Worm (Caenorhabditis elegans) whole organism, midembryonic: ENCODE data around the gene gob-1.

ENCODE experiments used
- T22C8.4 ChIP-seq: fragments of 200-800 bp; sonication (Bioruptor generic); IDR thresholded peaks from 2 replicates; pipeline ENCODE4 v1.3.6; 2022; ENCODE audit warnings: missing genetic modification characterization, missing compliant biosample characterization
- cog-1 ChIP-seq: sonication (generic microtip); optimal IDR thresholded peaks from 2 replicates; lab custom pipeline; 2016; ENCODE audit warnings: missing genetic modification characterization, missing compliant biosample characterization
- flt-1 ChIP-seq: fragments of 200-800 bp; sonication (Bioruptor generic); IDR thresholded peaks from 2 replicates; pipeline ENCODE4 v1.3.6; 2022; ENCODE audit warnings: missing genetic modification characterization, missing compliant biosample characterization
- klf-2 ChIP-seq: fragments of 200-800 bp; sonication (Bioruptor generic); conservative IDR thresholded peaks from 2 replicates; pipeline ENCODE4 v1.3.6; 2022; ENCODE audit warnings: missing genetic modification reagents, missing genetic modification characterization, missing compliant biosample characterization
- med-1 ChIP-seq: sonication (generic microtip); optimal IDR thresholded peaks from 2 replicates; lab custom pipeline; 2017; ENCODE audit warnings: missing genetic modification characterization, mild to moderate bottlenecking, missing compliant biosample characterization, antibody characterized with exemption, missing genetic modification reagents; ENCODE audit not compliant: insufficient read depth
- ref-1 ChIP-seq: fragments of 200-800 bp; sonication (Bioruptor generic); conservative IDR thresholded peaks from 2 replicates; pipeline ENCODE4 v1.3.6; 2022; ENCODE audit warnings: missing genetic modification reagents, missing genetic modification characterization, missing compliant biosample characterization
- tab-1 ChIP-seq: fragments of 200-800 bp; sonication (Bioruptor generic); IDR thresholded peaks from 2 replicates; pipeline ENCODE4 v1.3.6; 2022; ENCODE audit warnings: missing genetic modification characterization, missing compliant biosample characterization
- ztf-23 ChIP-seq: fragments of 200-800 bp; sonication (Bioruptor generic); IDR thresholded peaks from 2 replicates; pipeline ENCODE4 v1.3.6; 2022; ENCODE audit warnings: missing genetic modification reagents, missing genetic modification characterization, missing compliant biosample characterization
- ztf-29 ChIP-seq: fragments of 200-800 bp; sonication (Bioruptor generic); IDR thresholded peaks from 2 replicates; pipeline ENCODE4 v1.3.6; 2022; ENCODE audit warnings: missing genetic modification reagents, missing genetic modification characterization, missing compliant biosample characterization

The gob-1 gene

DNA sequence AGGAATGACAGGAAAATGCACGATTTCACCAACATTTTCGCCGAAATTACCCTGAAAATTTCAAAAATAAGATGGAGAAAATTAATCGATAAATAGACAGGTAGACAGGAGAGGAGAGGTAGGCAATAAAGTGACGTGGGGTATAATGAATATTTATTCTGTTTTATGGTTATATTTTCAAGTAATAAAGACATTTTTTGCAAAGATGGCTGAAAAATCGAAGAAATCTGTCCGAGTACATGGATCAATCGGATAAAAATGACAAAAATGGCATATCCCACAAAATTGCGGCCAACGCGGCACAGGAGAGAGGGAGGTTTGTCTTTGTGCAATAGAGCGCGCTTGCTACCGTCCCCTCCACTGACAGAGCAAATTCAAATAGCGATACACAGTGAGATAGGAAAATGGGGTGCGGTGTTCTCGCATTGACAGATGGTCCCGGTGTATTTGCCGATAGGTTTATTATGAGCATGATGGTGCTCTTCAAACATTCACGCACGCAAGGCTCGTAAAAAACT lies 14.5 kb downstream of the gob-1 start, which contains the start of gene zipt-7.2:
Gene zipt-7.2, minus strand, starts transcription at position 51 of the 518 bp plus-strand sequence.
- TF ChIP-seq cog-1 (tag; lab: Kevin White, UChicago) (peak; percentile 7), klf-2 (GFP tag; lab: Robert Waterston, UW) (no peak), flt-1 (GFP tag; lab: Robert Waterston, UW) (peak; percentile 54; the same call in 1 of the 2 replicates)

DNA sequence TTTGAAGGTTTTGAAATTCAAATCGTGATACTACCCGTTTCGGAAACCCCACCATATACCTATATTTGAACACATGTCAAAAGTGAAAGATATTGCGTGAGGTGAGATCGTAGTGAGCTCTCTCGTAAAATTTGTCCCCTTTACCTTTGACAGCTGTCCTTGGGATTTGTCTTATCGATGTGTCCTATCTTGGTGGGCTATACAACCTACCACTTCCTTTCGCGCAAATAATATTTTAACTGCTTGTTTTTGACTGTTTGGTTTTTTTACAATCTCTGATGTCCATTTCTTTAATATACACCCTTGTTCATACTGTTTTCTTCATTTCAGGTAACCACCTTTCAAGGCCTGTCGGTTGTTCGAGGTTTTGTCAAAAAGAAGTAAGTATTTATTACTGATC lies 16.3 kb downstream of the gob-1 start, which contains the start of gene eat-20:
Gene eat-20, plus strand, starts transcription at position 331 of the 400 bp plus-strand sequence.
- no peak for TF ChIP-seq med-1 (GFP tag; lab: Kevin White, UChicago)
- no peak for TF ChIP-seq cog-1 (tag; lab: Kevin White, UChicago)
- TF ChIP-seq ztf-23 (GFP tag; lab: Robert Waterston, UW): no peak
- TF ChIP-seq T22C8.4 (GFP tag; lab: Robert Waterston, UW): no peak
- TF ChIP-seq klf-2 (GFP tag; lab: Robert Waterston, UW): no peak
- no peak for TF ChIP-seq ztf-29 (GFP tag; lab: Robert Waterston, UW)
- TF ChIP-seq flt-1 (GFP tag; lab: Robert Waterston, UW): no peak
- TF ChIP-seq ref-1 (GFP tag; lab: Robert Waterston, UW): no peak
- no peak for TF ChIP-seq tab-1 (GFP tag; lab: Robert Waterston, UW)

DNA sequence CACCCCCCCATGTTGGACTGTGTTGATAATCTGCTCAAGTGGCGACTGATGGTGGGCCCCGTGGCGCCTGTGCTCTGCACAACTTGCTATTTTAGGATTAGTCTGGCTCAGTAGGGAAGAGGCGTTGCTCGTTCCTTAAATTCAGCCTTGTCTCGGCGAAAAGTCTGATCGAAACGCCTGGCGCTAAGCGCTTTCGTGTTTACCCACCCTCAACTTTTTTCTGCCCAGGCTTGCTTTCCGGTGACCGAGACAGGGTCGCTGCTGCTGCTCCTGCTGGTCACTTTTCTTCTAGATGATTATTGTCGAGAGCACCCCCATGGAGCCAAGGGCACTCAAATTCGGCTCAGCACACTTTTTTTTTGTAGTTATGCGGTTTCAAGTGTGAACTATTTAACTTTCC lies 21.1 kb downstream of the gob-1 start:
- no peak for TF ChIP-seq ztf-29 (GFP tag; lab: Robert Waterston, UW)
- TF ChIP-seq ref-1 (GFP tag; lab: Robert Waterston, UW): peak; percentile 45; the same call in 1 of the 2 replicates
- TF ChIP-seq tab-1 (GFP tag; lab: Robert Waterston, UW): peak; percentile 49; the same call in 1 of the 2 replicates

DNA sequence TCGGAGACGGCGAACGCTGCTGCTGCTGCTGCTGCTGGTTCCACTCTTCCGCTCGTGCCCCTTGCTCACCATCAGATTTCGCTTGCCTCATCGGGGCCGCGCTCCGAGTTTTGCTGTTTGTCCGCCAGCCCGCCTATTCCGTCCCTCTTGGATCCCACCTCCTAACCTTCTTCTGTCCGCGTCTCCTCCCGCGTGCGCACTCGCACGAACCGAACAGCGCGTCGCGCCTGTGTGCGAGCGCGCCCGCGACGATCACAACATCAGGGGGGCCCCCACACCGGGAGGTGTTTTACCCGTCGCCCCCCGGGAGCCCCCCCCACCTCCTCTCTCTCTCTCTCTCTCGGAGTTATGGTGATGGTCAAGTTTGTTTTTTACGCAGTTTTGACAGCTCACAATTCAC lies 22.4 kb downstream of the gob-1 start:
- TF ChIP-seq ref-1 (GFP tag; lab: Robert Waterston, UW) (no peak), T22C8.4 (GFP tag; lab: Robert Waterston, UW) (no peak)

DNA sequence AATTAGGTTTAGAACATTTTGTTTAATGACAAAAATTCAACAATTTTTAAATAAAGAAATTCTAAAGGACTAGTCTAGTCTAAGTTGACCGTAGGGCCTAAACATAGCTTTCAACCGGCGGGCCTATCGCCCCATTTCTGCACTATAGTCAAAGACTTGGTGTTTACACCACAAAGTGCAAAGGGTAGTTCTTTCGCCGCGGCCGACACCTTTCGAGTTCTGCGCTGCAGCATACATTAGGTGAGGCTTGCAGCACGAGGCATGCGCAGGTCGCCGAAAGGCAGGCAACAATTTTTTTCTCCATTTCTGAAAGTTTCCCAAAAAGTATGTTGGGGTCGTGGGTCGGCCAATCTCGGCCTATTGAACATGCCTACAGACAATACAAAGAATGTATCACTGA lies 35.1 kb downstream of the gob-1 start:
- TF ChIP-seq ztf-29 (GFP tag; lab: Robert Waterston, UW) (no peak), flt-1 (GFP tag; lab: Robert Waterston, UW) (no peak), klf-2 (GFP tag; lab: Robert Waterston, UW) (no peak), ztf-23 (GFP tag; lab: Robert Waterston, UW) (no peak), tab-1 (GFP tag; lab: Robert Waterston, UW) (no peak)

DNA sequence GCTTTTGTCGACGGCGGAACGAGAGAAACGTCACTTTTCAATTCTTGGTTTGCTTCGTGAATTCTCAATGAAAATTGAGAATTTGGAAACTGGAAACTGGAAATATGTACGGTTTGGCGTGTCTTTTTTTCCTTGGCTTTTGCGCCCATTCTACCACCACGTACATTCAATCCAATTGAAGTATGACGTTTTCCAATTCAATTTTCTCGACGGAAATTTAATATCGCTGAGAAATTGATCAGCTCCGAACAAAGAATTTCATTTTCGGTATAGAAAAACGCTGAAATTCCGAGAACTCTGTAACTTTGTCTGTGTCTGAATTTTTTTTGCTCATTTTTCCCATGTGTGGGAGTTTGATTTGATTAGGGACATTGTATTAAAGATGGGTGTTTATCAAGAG lies 39.9 kb downstream of the gob-1 start:
- TF ChIP-seq ztf-29 (GFP tag; lab: Robert Waterston, UW): no peak
- no peak for TF ChIP-seq klf-2 (GFP tag; lab: Robert Waterston, UW)
- no peak for TF ChIP-seq flt-1 (GFP tag; lab: Robert Waterston, UW)
- no peak for TF ChIP-seq T22C8.4 (GFP tag; lab: Robert Waterston, UW)
- TF ChIP-seq tab-1 (GFP tag; lab: Robert Waterston, UW): no peak
- TF ChIP-seq med-1 (GFP tag; lab: Kevin White, UChicago): no peak
- no peak for TF ChIP-seq ref-1 (GFP tag; lab: Robert Waterston, UW)
- TF ChIP-seq ztf-23 (GFP tag; lab: Robert Waterston, UW): no peak
- TF ChIP-seq cog-1 (tag; lab: Kevin White, UChicago): no peak

DNA sequence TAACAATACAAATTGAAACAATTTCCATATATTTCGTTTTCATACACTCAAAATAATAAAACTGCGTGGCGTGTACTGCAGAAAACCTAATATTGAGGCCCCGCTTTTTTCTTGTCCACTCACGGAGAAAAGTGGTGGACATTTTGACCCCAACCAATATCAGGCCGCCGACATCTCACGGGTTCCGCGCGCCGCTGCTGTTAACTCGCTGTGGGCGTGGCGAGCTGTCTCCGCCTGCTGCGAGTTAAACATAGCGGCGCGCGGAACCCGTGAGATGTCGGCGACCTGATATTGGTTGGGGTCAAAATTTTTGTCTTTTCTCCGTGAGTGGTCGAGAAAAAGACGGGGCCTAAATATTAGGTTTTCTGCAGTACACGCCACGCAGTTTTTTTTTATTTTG lies 40.4 kb downstream of the gob-1 start:
- TF ChIP-seq flt-1 (GFP tag; lab: Robert Waterston, UW): 0 out of 2 replicates have a peak, but pooled peaks have one; percentile 23

DNA sequence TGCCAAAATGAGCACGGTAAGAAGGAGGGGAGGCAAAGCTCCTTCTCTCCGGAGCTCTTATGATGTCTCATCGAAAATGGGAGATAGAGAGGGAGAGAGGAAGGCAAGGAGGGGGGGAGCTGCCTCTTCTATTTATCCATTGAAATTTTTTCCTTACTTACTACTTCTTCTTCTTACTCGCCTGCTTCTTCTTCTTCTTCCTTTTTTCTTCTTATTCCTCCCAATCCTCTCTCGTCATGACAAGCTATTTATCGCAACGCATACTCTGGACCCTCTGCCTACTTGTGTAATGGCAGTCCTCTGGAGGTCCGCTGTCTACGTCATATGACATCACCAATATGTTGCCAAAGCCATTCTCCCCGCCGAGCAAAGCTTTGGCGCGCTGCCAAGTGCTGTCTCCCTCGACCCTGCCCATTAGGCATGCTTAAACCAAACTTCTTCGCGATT lies 41.8 kb downstream of the gob-1 start:
- TF ChIP-seq ref-1 (GFP tag; lab: Robert Waterston, UW) (no peak), klf-2 (GFP tag; lab: Robert Waterston, UW) (no peak), ztf-29 (GFP tag; lab: Robert Waterston, UW) (peak; percentile 13; the same call in 1 of the 2 replicates)

DNA sequence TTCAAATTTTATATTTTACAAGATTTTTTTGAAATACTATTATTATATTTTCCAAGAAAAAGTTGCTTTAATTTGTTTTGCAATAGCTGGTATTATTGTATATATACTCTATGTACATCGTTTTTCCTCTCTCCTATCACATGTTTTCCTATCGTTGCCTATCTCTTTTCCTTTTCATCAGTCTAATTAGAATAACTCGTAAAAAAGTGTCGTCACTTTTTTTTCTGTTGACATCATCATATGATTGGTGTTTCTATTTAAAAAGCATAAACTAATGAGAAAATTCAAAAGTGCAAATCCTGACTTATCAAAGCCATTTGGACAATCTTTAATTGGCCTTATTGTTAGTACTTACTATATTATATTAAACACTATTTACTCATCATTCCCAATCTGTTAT lies 42.6 kb downstream of the gob-1 start:
- TF ChIP-seq cog-1 (tag; lab: Kevin White, UChicago) (no peak), ztf-29 (GFP tag; lab: Robert Waterston, UW) (no peak), klf-2 (GFP tag; lab: Robert Waterston, UW) (no peak), T22C8.4 (GFP tag; lab: Robert Waterston, UW) (no peak), med-1 (GFP tag; lab: Kevin White, UChicago) (no peak)

DNA sequence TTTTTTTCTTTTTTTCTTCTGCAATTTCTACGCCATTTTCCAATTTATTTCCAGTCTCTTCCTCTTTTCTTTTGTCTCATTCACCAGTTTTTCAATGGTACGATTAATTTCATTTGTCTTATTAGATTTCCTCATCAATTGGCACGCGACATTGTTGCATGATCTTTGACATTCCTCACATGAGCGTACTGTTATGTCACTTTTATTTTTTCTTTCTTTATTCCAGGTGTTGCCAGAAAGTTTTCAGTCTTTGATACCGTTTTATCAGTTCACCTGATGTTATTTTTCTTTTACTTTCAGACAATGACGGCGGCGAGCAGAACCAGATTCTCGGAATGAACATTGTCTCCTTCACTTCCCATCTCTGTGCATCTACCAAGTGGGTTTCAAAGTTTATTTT lies 44.0 kb downstream of the gob-1 start, which contains the start of the genes olrn-1 and C02C6.14:
Gene olrn-1, plus strand, starts transcription at position 301 of the 400 bp plus-strand sequence.
Gene C02C6.14, plus strand, starts transcription at position 304 of the 400 bp plus-strand sequence.
- TF ChIP-seq ztf-29 (GFP tag; lab: Robert Waterston, UW): no peak
- TF ChIP-seq flt-1 (GFP tag; lab: Robert Waterston, UW): no peak
- no peak for TF ChIP-seq klf-2 (GFP tag; lab: Robert Waterston, UW)
- no peak for TF ChIP-seq T22C8.4 (GFP tag; lab: Robert Waterston, UW)
- no peak for TF ChIP-seq tab-1 (GFP tag; lab: Robert Waterston, UW)
- no peak for TF ChIP-seq ref-1 (GFP tag; lab: Robert Waterston, UW)
- TF ChIP-seq cog-1 (tag; lab: Kevin White, UChicago): no peak
- no peak for TF ChIP-seq ztf-23 (GFP tag; lab: Robert Waterston, UW)
- TF ChIP-seq med-1 (GFP tag; lab: Kevin White, UChicago): no peak
